Worm (Caenorhabditis elegans) whole organism, L1 larva: ENCODE results near the gene B0244.7.

Experiments used
- aly-2 ChIP-seq: fragments of 150-350 bp; optimal IDR thresholded peaks from 2 replicates; lab custom pipeline; 2014; ENCODE audit warnings: missing biosample characterization, missing genetic modification characterization
- ama-1 ChIP-seq: fragments of 150-350 bp; optimal IDR thresholded peaks from 2 replicates; lab custom pipeline; 2014
- blmp-1 ChIP-seq: fragments of 150-350 bp; optimal IDR thresholded peaks from 2 replicates; lab custom pipeline; 2014; ENCODE audit warnings: missing biosample characterization, missing genetic modification characterization
- ceh-63 ChIP-seq: fragments of 200-800 bp; sonication (Bioruptor generic); optimal IDR thresholded peaks from 2 replicates; lab custom pipeline; 2018; ENCODE audit warnings: mild to moderate bottlenecking, missing genetic modification characterization, missing compliant biosample characterization
- ceh-8 ChIP-seq: fragments of 200-800 bp; sonication (Bioruptor generic); optimal IDR thresholded peaks from 2 replicates; lab custom pipeline; 2018; ENCODE audit warnings: mild to moderate bottlenecking, missing genetic modification characterization, moderate library complexity, missing compliant biosample characterization
- ceh-82 ChIP-seq, 3 experiments: fragments of 150-350 bp in 1 of 3; sonication (generic microtip) in 2 of 3; optimal IDR thresholded peaks; 2 replicates each; lab custom pipeline; 2014 to 2017; ENCODE audit warnings: missing biosample characterization in 3 of 3, missing genetic modification characterization in 3 of 3
- ceh-88 ChIP-seq: fragments of 200-800 bp; sonication (Bioruptor generic); IDR thresholded peaks from 2 replicates; pipeline ENCODE4 v1.3.6; 2022; ENCODE audit warnings: missing genetic modification characterization, missing compliant biosample characterization
- ceh-90 ChIP-seq: sonication (generic microtip); optimal IDR thresholded peaks from 2 replicates; lab custom pipeline; 2016; ENCODE audit warnings: missing genetic modification characterization, missing compliant biosample characterization
- dpl-1 ChIP-seq, 3 experiments: fragments of 150-350 bp in 2 of 3; sonication (generic microtip) in 1 of 3; optimal IDR thresholded peaks; 2 replicates each; lab custom pipeline; 2014 to 2017; ENCODE audit warnings: missing biosample characterization in 3 of 3, missing genetic modification characterization in 3 of 3, missing genetic modification reagents in 3 of 3
- egl-13 ChIP-seq: sonication (generic microtip); optimal IDR thresholded peaks from 2 replicates; lab custom pipeline; 2016; ENCODE audit warnings: missing genotype, missing genetic modification reagents, missing genetic modification characterization, missing compliant biosample characterization
- egl-27 ChIP-seq, 2 experiments: fragments of 150-350 bp in 1 of 2; sonication (generic microtip); optimal IDR thresholded peaks; 3 replicates each; lab custom pipeline; 2017 to 2018; ENCODE audit warnings: missing biosample characterization in 2 of 2, missing genetic modification characterization in 2 of 2, missing genetic modification reagents in 2 of 2
- elt-2 ChIP-seq: sonication (generic microtip); optimal IDR thresholded peaks from 2 replicates; lab custom pipeline; 2016; ENCODE audit warnings: missing genetic modification characterization, mild to moderate bottlenecking, inconsistent platforms, missing compliant biosample characterization, missing genetic modification reagents
- elt-3 ChIP-seq, 6 experiments: fragments of 150-350 bp in 1 of 6; sonication (generic microtip); optimal IDR thresholded peaks; 2 replicates each; lab custom pipeline; 2017 to 2018; ENCODE audit warnings: missing biosample characterization in 6 of 6, missing genetic modification characterization in 6 of 6, inconsistent platforms in 1 of 6
- ets-5 ChIP-seq: fragments of 200-800 bp; sonication (Bioruptor generic); IDR thresholded peaks from 2 replicates; pipeline ENCODE4 v1.3.6; 2022; ENCODE audit warnings: missing genetic modification characterization, missing compliant biosample characterization
- fkh-10 ChIP-seq: sonication (generic microtip); optimal IDR thresholded peaks from 2 replicates; lab custom pipeline; 2017; ENCODE audit warnings: missing biosample characterization, missing genetic modification reagents, missing genetic modification characterization
- fkh-4 ChIP-seq: sonication (generic microtip); optimal IDR thresholded peaks from 2 replicates; lab custom pipeline; 2016; ENCODE audit warnings: missing compliant biosample characterization, missing genetic modification characterization, borderline replicate concordance
- fkh-8 ChIP-seq: sonication (generic microtip); optimal IDR thresholded peaks from 2 replicates; lab custom pipeline; 2016; ENCODE audit warnings: mild to moderate bottlenecking, missing genetic modification characterization, missing compliant biosample characterization
- fos-1 ChIP-seq: fragments of 150-350 bp; optimal IDR thresholded peaks from 2 replicates; lab custom pipeline; 2014; ENCODE audit warnings: missing biosample characterization, missing genetic modification characterization
- hlh-17 ChIP-seq: fragments of 200-800 bp; sonication (Bioruptor generic); optimal IDR thresholded peaks from 2 replicates; lab custom pipeline; 2018; ENCODE audit warnings: missing genetic modification characterization, mild to moderate bottlenecking, missing compliant biosample characterization, moderate library complexity, borderline replicate concordance
- hlh-4 ChIP-seq: sonication (generic microtip); optimal IDR thresholded peaks from 2 replicates; lab custom pipeline; 2016; ENCODE audit warnings: mild to moderate bottlenecking, missing genetic modification characterization, missing compliant biosample characterization
- hpl-2 ChIP-seq: fragments of 150-350 bp; optimal IDR thresholded peaks from 2 replicates; lab custom pipeline; 2014; ENCODE audit warnings: missing biosample characterization, missing genetic modification reagents, missing genetic modification characterization
- isw-1 ChIP-seq: fragments of 200-800 bp; sonication (Bioruptor generic); IDR thresholded peaks from 2 replicates; pipeline ENCODE4 v1.3.6; 2022; ENCODE audit warnings: missing genetic modification characterization, missing compliant biosample characterization
- lin-14 ChIP-seq: fragments of 200-800 bp; sonication (Bioruptor generic); optimal IDR thresholded peaks from 2 replicates; lab custom pipeline; 2018; ENCODE audit warnings: mild to moderate bottlenecking, missing genetic modification characterization, moderate library complexity, missing compliant biosample characterization
- lin-15B ChIP-seq: fragments of 150-350 bp; sonication (generic microtip); optimal IDR thresholded peaks from 3 replicates; lab custom pipeline; 2014; ENCODE audit warnings: missing biosample characterization, missing genetic modification characterization
- lin-35 ChIP-seq, 2 experiments: fragments of 150-350 bp; optimal IDR thresholded peaks; 2 replicates each; lab custom pipeline; 2014; ENCODE audit warnings: missing biosample characterization in 2 of 2, missing genetic modification characterization in 2 of 2, missing genetic modification reagents in 2 of 2
- lin-39 ChIP-seq: fragments of 150-350 bp; optimal IDR thresholded peaks from 2 replicates; lab custom pipeline; 2014; ENCODE audit warnings: missing biosample characterization, missing genetic modification reagents, missing genetic modification characterization
- lsy-2 ChIP-seq, 2 experiments: fragments of 150-350 bp; optimal IDR thresholded peaks; 2 replicates each; lab custom pipeline; 2014; ENCODE audit warnings: missing biosample characterization in 2 of 2, missing genetic modification characterization in 2 of 2
- mab-9 ChIP-seq: fragments of 200-800 bp; sonication (Bioruptor generic); IDR thresholded peaks from 2 replicates; pipeline ENCODE4 v1.3.6; 2022; ENCODE audit warnings: missing genetic modification reagents, missing genetic modification characterization, missing compliant biosample characterization
- mef-2 ChIP-seq: fragments of 150-350 bp; optimal IDR thresholded peaks from 2 replicates; lab custom pipeline; 2014; ENCODE audit warnings: missing biosample characterization, missing genetic modification characterization
- nhr-19 ChIP-seq: fragments of 200-800 bp; sonication (Bioruptor generic); conservative IDR thresholded peaks from 2 replicates; pipeline ENCODE4 v1.3.6; 2022; ENCODE audit warnings: missing genetic modification characterization, missing compliant biosample characterization
- nhr-47 ChIP-seq: sonication (generic microtip); optimal IDR thresholded peaks from 2 replicates; lab custom pipeline; 2016; ENCODE audit warnings: mild to moderate bottlenecking, missing genetic modification characterization, moderate library complexity, missing compliant biosample characterization
- nhr-71 ChIP-seq: sonication (generic microtip); optimal IDR thresholded peaks from 2 replicates; lab custom pipeline; 2016; ENCODE audit warnings: mild to moderate bottlenecking, missing genetic modification characterization, moderate library complexity, missing compliant biosample characterization
- nhr-76 ChIP-seq: sonication (generic microtip); optimal IDR thresholded peaks from 2 replicates; lab custom pipeline; 2017; ENCODE audit warnings: missing biosample characterization, missing genetic modification characterization
- nhr-77 ChIP-seq: fragments of 150-350 bp; optimal IDR thresholded peaks from 2 replicates; lab custom pipeline; 2014; ENCODE audit warnings: missing biosample characterization, missing genetic modification characterization
- nhr-85 ChIP-seq: sonication (generic microtip); peaks from one replicate; lab custom pipeline; 2016; ENCODE audit warnings: missing genetic modification characterization, inconsistent platforms, missing compliant biosample characterization
- nhr-90 ChIP-seq: sonication (generic microtip); optimal IDR thresholded peaks from 2 replicates; lab custom pipeline; 2016; ENCODE audit warnings: mild to moderate bottlenecking, missing genetic modification characterization, missing compliant biosample characterization; ENCODE audit not compliant: poor library complexity
- pax-3 ChIP-seq: fragments of 200-800 bp; sonication (Bioruptor generic); optimal IDR thresholded peaks from 2 replicates; lab custom pipeline; 2018; ENCODE audit warnings: mild to moderate bottlenecking, missing genetic modification characterization, moderate library complexity, missing compliant biosample characterization
- pqm-1 ChIP-seq: sonication (generic microtip); optimal IDR thresholded peaks from 3 replicates; lab custom pipeline; 2017; ENCODE audit warnings: missing biosample characterization, missing genetic modification characterization
- rnt-1 ChIP-seq: sonication (generic microtip); optimal IDR thresholded peaks from 2 replicates; lab custom pipeline; 2016; ENCODE audit warnings: mild to moderate bottlenecking, missing genetic modification characterization, moderate library complexity, missing compliant biosample characterization
- snpc-4 ChIP-seq: fragments of 150-350 bp; optimal IDR thresholded peaks from 2 replicates; lab custom pipeline; 2014; ENCODE audit warnings: missing biosample characterization, missing genetic modification characterization
- snu-23 ChIP-seq: sonication (generic microtip); optimal IDR thresholded peaks from 2 replicates; lab custom pipeline; 2016; ENCODE audit warnings: missing genetic modification characterization, missing compliant biosample characterization
- sox-4 ChIP-seq: sonication (generic microtip); optimal IDR thresholded peaks from 2 replicates; lab custom pipeline; 2016; ENCODE audit warnings: missing genetic modification characterization, missing compliant biosample characterization
- swsn-7 ChIP-seq: sonication (generic microtip); optimal IDR thresholded peaks from 2 replicates; lab custom pipeline; 2016; ENCODE audit warnings: missing genetic modification characterization, missing compliant biosample characterization
- tlp-1 ChIP-seq: fragments of 150-350 bp; optimal IDR thresholded peaks from 2 replicates; lab custom pipeline; 2014; ENCODE audit warnings: missing biosample characterization, missing genetic modification characterization
- unc-62 ChIP-seq: fragments of 150-350 bp; optimal IDR thresholded peaks from 2 replicates; lab custom pipeline; 2014; ENCODE audit warnings: missing biosample characterization, missing genetic modification reagents, missing genetic modification characterization
- unc-86 ChIP-seq: sonication (generic microtip); optimal IDR thresholded peaks from 2 replicates; lab custom pipeline; 2016; ENCODE audit warnings: missing genetic modification characterization, missing compliant biosample characterization
- unc-98 ChIP-seq: fragments of 200-800 bp; sonication (Bioruptor generic); IDR thresholded peaks from 2 replicates; pipeline ENCODE4 v1.3.6; 2022; ENCODE audit warnings: missing genetic modification characterization, missing compliant biosample characterization
- zip-4 ChIP-seq: fragments of 200-800 bp; sonication (Bioruptor generic); optimal IDR thresholded peaks from 2 replicates; lab custom pipeline; 2018; ENCODE audit warnings: mild to moderate bottlenecking, missing genetic modification characterization, moderate library complexity, missing compliant biosample characterization

Gene B0244.7

DNA sequence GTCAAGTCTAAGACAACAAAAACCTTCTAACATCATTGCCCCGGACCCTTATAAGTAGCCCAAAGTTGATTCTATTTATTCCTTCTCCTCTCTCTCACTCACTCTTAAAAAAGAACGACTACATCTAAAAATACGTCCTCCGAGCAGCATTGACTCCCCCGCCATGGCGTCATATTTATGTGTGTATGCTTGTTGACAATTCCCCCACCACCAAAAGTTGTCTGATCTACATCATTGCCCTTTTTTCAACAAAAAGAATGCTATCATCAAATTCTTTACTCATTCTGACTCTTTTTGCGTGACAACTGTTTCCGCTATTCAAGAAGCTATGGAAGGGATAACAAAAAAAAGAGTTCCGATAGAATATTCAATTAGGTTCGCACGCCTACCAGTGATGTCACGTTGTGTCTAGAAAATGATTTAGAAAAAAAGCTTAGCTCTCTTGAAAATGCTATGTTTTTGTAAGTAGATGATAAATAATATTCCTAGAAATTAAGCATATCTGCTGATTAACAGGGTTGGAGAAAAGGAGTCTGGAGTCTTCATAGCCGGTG lies 26.3 kb downstream of the B0244.7 start:
- peak; percentile 74 for TF ChIP-seq unc-86
- TF ChIP-seq lsy-2 (tag; optimal IDR thresholded peaks at IDR 0.05; lab: Kevin White, UChicago): peak in 1 of 2 experiments; percentile 21
- peak; percentile 45 for TF ChIP-seq nhr-71 (tag; lab: Kevin White, UChicago)
- TF ChIP-seq fkh-8: peak; percentile 66
- peak; percentile 49 for TF ChIP-seq fkh-10 (GFP tag; lab: Kevin White, UChicago)
- peak; percentile 69 for TF ChIP-seq lin-14
- TF ChIP-seq pax-3: no peak
- no peak for TF ChIP-seq nhr-19 (GFP tag; lab: Robert Waterston, UW)
- TF ChIP-seq mef-2 (tag; lab: Kevin White, UChicago): peak; percentile 21
- TF ChIP-seq nhr-47: peak; percentile 2
- peak; percentile 6 for TF ChIP-seq sox-4

DNA sequence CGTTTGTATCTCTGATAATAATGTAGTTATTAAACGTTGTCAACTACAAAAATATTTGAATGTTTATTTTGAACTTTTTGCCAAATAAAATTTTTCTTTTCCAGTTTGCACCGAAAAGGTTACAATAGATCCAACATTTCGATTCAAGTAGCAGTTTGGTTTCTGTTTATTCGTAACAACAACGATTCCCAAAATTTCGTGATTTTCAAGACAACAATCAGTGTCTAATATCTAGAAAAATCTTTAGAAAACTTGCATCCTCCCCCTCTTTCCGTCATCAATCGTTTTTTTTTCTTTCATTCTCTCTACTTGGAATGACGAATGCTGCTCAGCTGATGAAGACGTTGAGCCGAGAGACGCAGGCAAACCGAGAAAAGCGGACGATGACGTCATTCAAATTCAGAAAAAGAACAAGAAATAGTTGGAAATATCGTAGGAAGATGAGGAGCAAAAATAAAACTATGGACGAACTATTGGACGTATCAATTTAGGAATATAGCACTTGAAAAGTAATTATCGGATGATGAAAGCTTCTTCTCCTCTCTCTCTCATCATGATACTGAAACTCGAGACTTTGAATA lies 27.3 kb downstream of the B0244.7 start:
- TF ChIP-seq nhr-77 (tag; lab: Kevin White, UChicago) (no peak), mef-2 (tag; lab: Kevin White, UChicago) (peak; percentile 74), lin-39 (no peak), ceh-88 (0 out of 2 replicates have a peak, but pooled peaks have one; percentile 7), aly-2 (tag; lab: Kevin White, UChicago) (no peak), tlp-1 (tag; lab: Kevin White, UChicago) (no peak), egl-27 (tag; optimal IDR thresholded peaks at IDR 0.05; lab: Kevin White, UChicago) (peak in 1 of 2 experiments; percentile 37), pax-3 (peak; percentile 63), rnt-1 (no peak), hlh-17 (GFP tag; lab: Kevin White, UChicago) (no peak), zip-4 (GFP tag; lab: Kevin White, UChicago) (no peak), elt-3 (tag; optimal IDR thresholded peaks at IDR 0.05; lab: Kevin White, UChicago) (no peak), ama-1 (lab: Kevin White, UChicago) (no peak), elt-2 (tag; lab: Kevin White, UChicago) (no peak), snpc-4 (tag; lab: Kevin White, UChicago) (no peak), snu-23 (GFP tag; lab: Kevin White, UChicago) (peak; percentile 27), nhr-71 (tag; lab: Kevin White, UChicago) (peak; percentile 91), ceh-82 (tag; optimal IDR thresholded peaks at IDR 0.05; lab: Kevin White, UChicago) (peak; percentile 24 to 43 (median 24)), unc-62 (GFP tag; lab: Kevin White, UChicago) (no peak), ets-5 (GFP tag; lab: Robert Waterston, UW) (no peak), hpl-2 (GFP tag; lab: Kevin White, UChicago) (no peak), ceh-63 (GFP tag; lab: Kevin White, UChicago) (peak; percentile 57), ceh-8 (GFP tag; lab: Kevin White, UChicago) (no peak), lin-35 (GFP tag; optimal IDR thresholded peaks at IDR 0.05; lab: Kevin White, UChicago) (peak in 1 of 2 experiments; percentile 35), fos-1 (tag; lab: Kevin White, UChicago) (peak; percentile 57), dpl-1 (GFP tag; optimal IDR thresholded peaks at IDR 0.05; lab: Kevin White, UChicago) (peak in 1 of 3 experiments; percentile 35), hlh-4 (tag; lab: Kevin White, UChicago) (no peak), unc-86 (peak; percentile 81), swsn-7 (peak; percentile 77), pqm-1 (no peak), lin-15B (no peak), fkh-4 (tag; lab: Kevin White, UChicago) (no peak), mab-9 (GFP tag; lab: Robert Waterston, UW) (peak; percentile 50; the same call in 1 of the 2 replicates), egl-13 (tag; lab: Kevin White, UChicago) (peak; percentile 78), blmp-1 (tag; lab: Kevin White, UChicago) (no peak), nhr-90 (tag; lab: Kevin White, UChicago) (no peak), nhr-76 (tag; lab: Kevin White, UChicago) (no peak), nhr-85 (tag; lab: Kevin White, UChicago) (no peak), unc-98 (GFP tag; lab: Robert Waterston, UW) (no peak), nhr-47 (peak; percentile 82), ceh-90 (tag; lab: Kevin White, UChicago) (no peak), isw-1 (GFP tag; lab: Robert Waterston, UW) (peak; percentile 19; the same call in 1 of the 2 replicates), lin-14 (peak; percentile 94), fkh-10 (GFP tag; lab: Kevin White, UChicago) (peak; percentile 74)
